Worm (Caenorhabditis elegans) whole organism, L1 larva: Measurements from ENCODE around the gene pfk-1.1.

ENCODE experiments used
- C04F5.9 ChIP-seq: sonication (generic microtip); optimal IDR thresholded peaks from 2 replicates; lab custom pipeline; 2016; ENCODE audit warnings: missing genetic modification characterization, missing compliant biosample characterization
- C16A3.4 ChIP-seq: fragments of 150-350 bp; optimal IDR thresholded peaks from 2 replicates; lab custom pipeline; 2014; ENCODE audit warnings: missing biosample characterization, missing genetic modification characterization
- C34B4.2 ChIP-seq: sonication (generic microtip); optimal IDR thresholded peaks from 2 replicates; lab custom pipeline; 2017; ENCODE audit warnings: mild to moderate bottlenecking, missing genetic modification characterization, missing compliant biosample characterization
- Y116A8C.19 ChIP-seq: sonication (generic microtip); optimal IDR thresholded peaks from 2 replicates; lab custom pipeline; 2016; ENCODE audit warnings: missing compliant biosample characterization, missing genetic modification characterization, borderline replicate concordance
- aha-1 ChIP-seq: fragments of 150-350 bp; optimal IDR thresholded peaks from 2 replicates; lab custom pipeline; 2014; ENCODE audit warnings: missing biosample characterization, missing genetic modification characterization
- alr-1 ChIP-seq: fragments of 200-800 bp; sonication (Bioruptor generic); optimal IDR thresholded peaks from 2 replicates; lab custom pipeline; 2018; ENCODE audit warnings: borderline replicate concordance, mild to moderate bottlenecking, missing genetic modification characterization, missing compliant biosample characterization
- ama-1 ChIP-seq: fragments of 150-350 bp; optimal IDR thresholded peaks from 2 replicates; lab custom pipeline; 2014
- blmp-1 ChIP-seq: fragments of 150-350 bp; optimal IDR thresholded peaks from 2 replicates; lab custom pipeline; 2014; ENCODE audit warnings: missing biosample characterization, missing genetic modification characterization
- ceh-88 ChIP-seq: fragments of 200-800 bp; sonication (Bioruptor generic); IDR thresholded peaks from 2 replicates; pipeline ENCODE4 v1.3.6; 2022; ENCODE audit warnings: missing genetic modification characterization, missing compliant biosample characterization
- dpl-1 ChIP-seq, 3 experiments: fragments of 150-350 bp in 2 of 3; sonication (generic microtip) in 1 of 3; optimal IDR thresholded peaks; 2 replicates each; lab custom pipeline; 2014 to 2017; ENCODE audit warnings: missing biosample characterization in 3 of 3, missing genetic modification characterization in 3 of 3, missing genetic modification reagents in 3 of 3
- dsc-1 ChIP-seq: sonication (generic microtip); optimal IDR thresholded peaks from 2 replicates; lab custom pipeline; 2016; ENCODE audit warnings: mild to moderate bottlenecking, missing genetic modification characterization, missing compliant biosample characterization
- efl-1 ChIP-seq, 4 experiments: fragments of 150-350 bp; optimal IDR thresholded peaks in 3 of 4; peaks in 1 of 4; 1 replicate in 1 of 4; 2 replicates in 3 of 4; lab custom pipeline; 2014; ENCODE audit warnings: missing biosample characterization in 2 of 4, missing genetic modification characterization in 2 of 4, missing genetic modification reagents in 2 of 4
- efl-3 ChIP-seq: fragments of 200-800 bp; sonication (Bioruptor generic); optimal IDR thresholded peaks from 2 replicates; lab custom pipeline; 2018; ENCODE audit warnings: mild to moderate bottlenecking, missing genetic modification characterization, missing compliant biosample characterization
- egl-13 ChIP-seq: sonication (generic microtip); optimal IDR thresholded peaks from 2 replicates; lab custom pipeline; 2016; ENCODE audit warnings: missing genotype, missing genetic modification reagents, missing genetic modification characterization, missing compliant biosample characterization
- egl-27 ChIP-seq, 2 experiments: fragments of 150-350 bp in 1 of 2; sonication (generic microtip); optimal IDR thresholded peaks; 3 replicates each; lab custom pipeline; 2017 to 2018; ENCODE audit warnings: missing biosample characterization in 2 of 2, missing genetic modification characterization in 2 of 2, missing genetic modification reagents in 2 of 2
- elt-2 ChIP-seq: sonication (generic microtip); optimal IDR thresholded peaks from 2 replicates; lab custom pipeline; 2016; ENCODE audit warnings: missing genetic modification characterization, mild to moderate bottlenecking, inconsistent platforms, missing compliant biosample characterization, missing genetic modification reagents
- elt-3 ChIP-seq, 6 experiments: fragments of 150-350 bp in 1 of 6; sonication (generic microtip); optimal IDR thresholded peaks; 2 replicates each; lab custom pipeline; 2017 to 2018; ENCODE audit warnings: missing biosample characterization in 6 of 6, missing genetic modification characterization in 6 of 6, inconsistent platforms in 1 of 6
- fkh-10 ChIP-seq: sonication (generic microtip); optimal IDR thresholded peaks from 2 replicates; lab custom pipeline; 2017; ENCODE audit warnings: missing biosample characterization, missing genetic modification reagents, missing genetic modification characterization
- fkh-8 ChIP-seq: sonication (generic microtip); optimal IDR thresholded peaks from 2 replicates; lab custom pipeline; 2016; ENCODE audit warnings: mild to moderate bottlenecking, missing genetic modification characterization, missing compliant biosample characterization
- fos-1 ChIP-seq: fragments of 150-350 bp; optimal IDR thresholded peaks from 2 replicates; lab custom pipeline; 2014; ENCODE audit warnings: missing biosample characterization, missing genetic modification characterization
- grh-1 ChIP-seq: fragments of 200-800 bp; sonication (Bioruptor generic); IDR thresholded peaks from 2 replicates; pipeline ENCODE4 v1.3.6; 2022; ENCODE audit warnings: missing genetic modification reagents, missing genetic modification characterization, missing compliant biosample characterization
- hpl-2 ChIP-seq: fragments of 150-350 bp; optimal IDR thresholded peaks from 2 replicates; lab custom pipeline; 2014; ENCODE audit warnings: missing biosample characterization, missing genetic modification reagents, missing genetic modification characterization
- isw-1 ChIP-seq: fragments of 200-800 bp; sonication (Bioruptor generic); IDR thresholded peaks from 2 replicates; pipeline ENCODE4 v1.3.6; 2022; ENCODE audit warnings: missing genetic modification characterization, missing compliant biosample characterization
- lin-14 ChIP-seq: fragments of 200-800 bp; sonication (Bioruptor generic); optimal IDR thresholded peaks from 2 replicates; lab custom pipeline; 2018; ENCODE audit warnings: mild to moderate bottlenecking, missing genetic modification characterization, moderate library complexity, missing compliant biosample characterization
- lin-39 ChIP-seq: fragments of 150-350 bp; optimal IDR thresholded peaks from 2 replicates; lab custom pipeline; 2014; ENCODE audit warnings: missing biosample characterization, missing genetic modification reagents, missing genetic modification characterization
- lir-3 ChIP-seq: sonication (generic microtip); optimal IDR thresholded peaks from 2 replicates; lab custom pipeline; 2016; ENCODE audit warnings: mild to moderate bottlenecking, missing genetic modification characterization, moderate library complexity, missing compliant biosample characterization; ENCODE audit not compliant: poor library complexity
- mdl-1 ChIP-seq, 2 experiments: fragments of 150-350 bp; optimal IDR thresholded peaks; 2 replicates each; lab custom pipeline; 2014 to 2017; ENCODE audit warnings: missing biosample characterization in 2 of 2, missing genetic modification characterization in 2 of 2, inconsistent platforms in 1 of 2
- mep-1 ChIP-seq: fragments of 150-350 bp; optimal IDR thresholded peaks from 2 replicates; lab custom pipeline; 2014; ENCODE audit warnings: missing biosample characterization, missing genetic modification characterization
- nhr-11 ChIP-seq: fragments of 150-350 bp; optimal IDR thresholded peaks from 2 replicates; lab custom pipeline; 2014; ENCODE audit warnings: missing biosample characterization, missing genetic modification characterization
- nhr-20 ChIP-seq: sonication (generic microtip); optimal IDR thresholded peaks from 2 replicates; lab custom pipeline; 2016; ENCODE audit warnings: mild to moderate bottlenecking, missing genetic modification characterization, missing compliant biosample characterization
- nhr-28 ChIP-seq: fragments of 150-350 bp; optimal IDR thresholded peaks from 2 replicates; lab custom pipeline; 2014; ENCODE audit warnings: missing biosample characterization, missing genetic modification characterization
- nhr-47 ChIP-seq: sonication (generic microtip); optimal IDR thresholded peaks from 2 replicates; lab custom pipeline; 2016; ENCODE audit warnings: mild to moderate bottlenecking, missing genetic modification characterization, moderate library complexity, missing compliant biosample characterization
- nhr-76 ChIP-seq: sonication (generic microtip); optimal IDR thresholded peaks from 2 replicates; lab custom pipeline; 2017; ENCODE audit warnings: missing biosample characterization, missing genetic modification characterization
- nhr-90 ChIP-seq: sonication (generic microtip); optimal IDR thresholded peaks from 2 replicates; lab custom pipeline; 2016; ENCODE audit warnings: mild to moderate bottlenecking, missing genetic modification characterization, missing compliant biosample characterization; ENCODE audit not compliant: poor library complexity
- pag-3 ChIP-seq: sonication (generic microtip); optimal IDR thresholded peaks from 2 replicates; lab custom pipeline; 2017; ENCODE audit warnings: missing genetic modification characterization, mild to moderate bottlenecking, missing compliant biosample characterization, antibody characterized with exemption, borderline replicate concordance; ENCODE audit not compliant: insufficient read depth
- pax-3 ChIP-seq: fragments of 200-800 bp; sonication (Bioruptor generic); optimal IDR thresholded peaks from 2 replicates; lab custom pipeline; 2018; ENCODE audit warnings: mild to moderate bottlenecking, missing genetic modification characterization, moderate library complexity, missing compliant biosample characterization
- pqm-1 ChIP-seq: sonication (generic microtip); optimal IDR thresholded peaks from 3 replicates; lab custom pipeline; 2017; ENCODE audit warnings: missing biosample characterization, missing genetic modification characterization
- rnt-1 ChIP-seq: sonication (generic microtip); optimal IDR thresholded peaks from 2 replicates; lab custom pipeline; 2016; ENCODE audit warnings: mild to moderate bottlenecking, missing genetic modification characterization, moderate library complexity, missing compliant biosample characterization
- skn-1 ChIP-seq: fragments of 150-350 bp; optimal IDR thresholded peaks from 2 replicates; lab custom pipeline; 2014; ENCODE audit warnings: missing biosample characterization, missing genetic modification characterization
- snu-23 ChIP-seq: sonication (generic microtip); optimal IDR thresholded peaks from 2 replicates; lab custom pipeline; 2016; ENCODE audit warnings: missing genetic modification characterization, missing compliant biosample characterization
- sptf-1 ChIP-seq: fragments of 150-350 bp; optimal IDR thresholded peaks from 2 replicates; lab custom pipeline; 2014; ENCODE audit warnings: missing biosample characterization, missing genetic modification characterization
- swsn-7 ChIP-seq: sonication (generic microtip); optimal IDR thresholded peaks from 2 replicates; lab custom pipeline; 2016; ENCODE audit warnings: missing genetic modification characterization, missing compliant biosample characterization
- tlp-1 ChIP-seq: fragments of 150-350 bp; optimal IDR thresholded peaks from 2 replicates; lab custom pipeline; 2014; ENCODE audit warnings: missing biosample characterization, missing genetic modification characterization
- unc-130 ChIP-seq: fragments of 150-350 bp; optimal IDR thresholded peaks from 2 replicates; lab custom pipeline; 2017; ENCODE audit warnings: missing biosample characterization, missing genetic modification characterization, inconsistent platforms
- unc-30 ChIP-seq: sonication (generic microtip); optimal IDR thresholded peaks from 2 replicates; lab custom pipeline; 2017; ENCODE audit warnings: missing biosample characterization, missing genetic modification characterization
- unc-62 ChIP-seq: fragments of 150-350 bp; optimal IDR thresholded peaks from 2 replicates; lab custom pipeline; 2014; ENCODE audit warnings: missing biosample characterization, missing genetic modification reagents, missing genetic modification characterization
- unc-98 ChIP-seq: fragments of 200-800 bp; sonication (Bioruptor generic); IDR thresholded peaks from 2 replicates; pipeline ENCODE4 v1.3.6; 2022; ENCODE audit warnings: missing genetic modification characterization, missing compliant biosample characterization
- vab-15 ChIP-seq: sonication (generic microtip); optimal IDR thresholded peaks from 2 replicates; lab custom pipeline; 2017; ENCODE audit warnings: missing genotype, mild to moderate bottlenecking, missing genetic modification characterization, missing compliant biosample characterization
- xbp-1 ChIP-seq: sonication (generic microtip); optimal IDR thresholded peaks from 2 replicates; lab custom pipeline; 2016; ENCODE audit warnings: missing genetic modification characterization, missing compliant biosample characterization
- zag-1 ChIP-seq: fragments of 150-350 bp; optimal IDR thresholded peaks from 2 replicates; lab custom pipeline; 2014; ENCODE audit warnings: missing biosample characterization, missing genetic modification characterization
- ztf-11 ChIP-seq, 2 experiments: sonication (generic microtip); optimal IDR thresholded peaks; 2 replicates each; lab custom pipeline; 2016 to 2017; ENCODE audit warnings: missing genetic modification characterization in 2 of 2, missing biosample characterization in 1 of 2, missing compliant biosample characterization in 1 of 2

The pfk-1.1 gene

ce11 chrX:2972272-2973042 lies 31.8 kb downstream of the pfk-1.1 start:
- TF ChIP-seq dpl-1 (GFP tag; optimal IDR thresholded peaks at IDR 0.05; lab: Kevin White, UChicago) (no peak), unc-30 (tag; lab: Kevin White, UChicago) (no peak), pag-3 (tag; lab: Kevin White, UChicago) (no peak), lin-14 (peak; percentile 21), dsc-1 (tag; lab: Kevin White, UChicago) (no peak), egl-13 (tag; lab: Kevin White, UChicago) (no peak), swsn-7 (no peak), Y116A8C.19 (tag; lab: Kevin White, UChicago) (no peak), grh-1 (GFP tag; lab: Robert Waterston, UW) (no peak), lin-39 (tag; lab: Kevin White, UChicago) (no peak), tlp-1 (tag; lab: Kevin White, UChicago) (no peak), C34B4.2 (no peak), elt-3 (tag; optimal IDR thresholded peaks at IDR 0.05; lab: Kevin White, UChicago) (no peak), xbp-1 (tag; lab: Kevin White, UChicago) (no peak), unc-98 (GFP tag; lab: Robert Waterston, UW) (no peak), mep-1 (tag; lab: Kevin White, UChicago) (no peak), pqm-1 (tag; lab: Kevin White, UChicago) (no peak), ama-1 (lab: Kevin White, UChicago) (no peak), sptf-1 (no peak), fos-1 (tag; lab: Kevin White, UChicago) (no peak), efl-1 (optimal IDR thresholded peaks at IDR 0.05; lab: Kevin White, UChicago) (no peak), efl-1 (GFP tag; optimal IDR thresholded peaks at IDR 0.05 in 1 of 2; lab: Kevin White, UChicago) (peak in 1 of 2 experiments; percentile 88), blmp-1 (peak; percentile 36), nhr-76 (no peak), rnt-1 (tag; lab: Kevin White, UChicago) (no peak), nhr-20 (tag; lab: Kevin White, UChicago) (no peak), fkh-10 (GFP tag; lab: Kevin White, UChicago) (no peak), mdl-1 (tag; optimal IDR thresholded peaks at IDR 0.05; lab: Kevin White, UChicago) (no peak), pax-3 (tag; lab: Kevin White, UChicago) (no peak), nhr-28 (tag; lab: Kevin White, UChicago) (no peak), C16A3.4 (tag; lab: Kevin White, UChicago) (no peak), unc-130 (tag; lab: Kevin White, UChicago) (no peak), unc-62 (GFP tag; lab: Kevin White, UChicago) (no peak), vab-15 (tag; lab: Kevin White, UChicago) (no peak), efl-3 (no peak), aha-1 (no peak), nhr-90 (no peak), nhr-11 (tag; lab: Kevin White, UChicago) (no peak), snu-23 (GFP tag; lab: Kevin White, UChicago) (peak; percentile 11), egl-27 (tag; optimal IDR thresholded peaks at IDR 0.05; lab: Kevin White, UChicago) (no peak), ceh-88 (GFP tag; lab: Robert Waterston, UW) (no peak), lir-3 (tag; lab: Kevin White, UChicago) (peak; percentile 0), isw-1 (no peak), nhr-47 (tag; lab: Kevin White, UChicago) (no peak), skn-1 (tag; lab: Kevin White, UChicago) (peak; percentile 31), fkh-8 (tag; lab: Kevin White, UChicago) (no peak), hpl-2 (GFP tag; lab: Kevin White, UChicago) (no peak), alr-1 (tag; lab: Kevin White, UChicago) (no peak), C04F5.9 (tag; lab: Kevin White, UChicago) (no peak), elt-2 (tag; lab: Kevin White, UChicago) (no peak), zag-1 (tag; lab: Kevin White, UChicago) (no peak), ztf-11 (tag; optimal IDR thresholded peaks at IDR 0.05; lab: Kevin White, UChicago) (no peak)
